Worm (Caenorhabditis elegans) whole organism, L1 larva: ENCODE results near the gene Y43F8C.23.

Experiments
- C16A3.4 ChIP-seq: fragments of 150-350 bp; optimal IDR thresholded peaks from 2 replicates; lab custom pipeline; 2014; ENCODE audit warnings: missing biosample characterization, missing genetic modification characterization
- C34B4.2 ChIP-seq: sonication (generic microtip); optimal IDR thresholded peaks from 2 replicates; lab custom pipeline; 2017; ENCODE audit warnings: mild to moderate bottlenecking, missing genetic modification characterization, missing compliant biosample characterization
- Y116A8C.19 ChIP-seq: sonication (generic microtip); optimal IDR thresholded peaks from 2 replicates; lab custom pipeline; 2016; ENCODE audit warnings: missing compliant biosample characterization, missing genetic modification characterization, borderline replicate concordance
- blmp-1 ChIP-seq: fragments of 150-350 bp; optimal IDR thresholded peaks from 2 replicates; lab custom pipeline; 2014; ENCODE audit warnings: missing biosample characterization, missing genetic modification characterization
- ceh-63 ChIP-seq: fragments of 200-800 bp; sonication (Bioruptor generic); optimal IDR thresholded peaks from 2 replicates; lab custom pipeline; 2018; ENCODE audit warnings: mild to moderate bottlenecking, missing genetic modification characterization, missing compliant biosample characterization
- ceh-82 ChIP-seq, 3 experiments: fragments of 150-350 bp in 1 of 3; sonication (generic microtip) in 2 of 3; optimal IDR thresholded peaks; 2 replicates each; lab custom pipeline; 2014 to 2017; ENCODE audit warnings: missing biosample characterization in 3 of 3, missing genetic modification characterization in 3 of 3
- ceh-88 ChIP-seq: fragments of 200-800 bp; sonication (Bioruptor generic); IDR thresholded peaks from 2 replicates; pipeline ENCODE4 v1.3.6; 2022; ENCODE audit warnings: missing genetic modification characterization, missing compliant biosample characterization
- ceh-90 ChIP-seq: sonication (generic microtip); optimal IDR thresholded peaks from 2 replicates; lab custom pipeline; 2016; ENCODE audit warnings: missing genetic modification characterization, missing compliant biosample characterization
- ces-1 ChIP-seq: fragments of 150-350 bp; optimal IDR thresholded peaks from 2 replicates; lab custom pipeline; 2014; ENCODE audit warnings: missing biosample characterization, missing genetic modification reagents, missing genetic modification characterization
- dsc-1 ChIP-seq: sonication (generic microtip); optimal IDR thresholded peaks from 2 replicates; lab custom pipeline; 2016; ENCODE audit warnings: mild to moderate bottlenecking, missing genetic modification characterization, missing compliant biosample characterization
- efl-1 ChIP-seq, 4 experiments: fragments of 150-350 bp; optimal IDR thresholded peaks in 3 of 4; peaks in 1 of 4; 1 replicate in 1 of 4; 2 replicates in 3 of 4; lab custom pipeline; 2014; ENCODE audit warnings: missing biosample characterization in 2 of 4, missing genetic modification characterization in 2 of 4, missing genetic modification reagents in 2 of 4
- efl-3 ChIP-seq: fragments of 200-800 bp; sonication (Bioruptor generic); optimal IDR thresholded peaks from 2 replicates; lab custom pipeline; 2018; ENCODE audit warnings: mild to moderate bottlenecking, missing genetic modification characterization, missing compliant biosample characterization
- egl-13 ChIP-seq: sonication (generic microtip); optimal IDR thresholded peaks from 2 replicates; lab custom pipeline; 2016; ENCODE audit warnings: missing genotype, missing genetic modification reagents, missing genetic modification characterization, missing compliant biosample characterization
- egl-27 ChIP-seq, 2 experiments: fragments of 150-350 bp in 1 of 2; sonication (generic microtip); optimal IDR thresholded peaks; 3 replicates each; lab custom pipeline; 2017 to 2018; ENCODE audit warnings: missing biosample characterization in 2 of 2, missing genetic modification characterization in 2 of 2, missing genetic modification reagents in 2 of 2
- elt-2 ChIP-seq: sonication (generic microtip); optimal IDR thresholded peaks from 2 replicates; lab custom pipeline; 2016; ENCODE audit warnings: missing genetic modification characterization, mild to moderate bottlenecking, inconsistent platforms, missing compliant biosample characterization, missing genetic modification reagents
- fkh-4 ChIP-seq: sonication (generic microtip); optimal IDR thresholded peaks from 2 replicates; lab custom pipeline; 2016; ENCODE audit warnings: missing compliant biosample characterization, missing genetic modification characterization, borderline replicate concordance
- fkh-8 ChIP-seq: sonication (generic microtip); optimal IDR thresholded peaks from 2 replicates; lab custom pipeline; 2016; ENCODE audit warnings: mild to moderate bottlenecking, missing genetic modification characterization, missing compliant biosample characterization
- grh-1 ChIP-seq: fragments of 200-800 bp; sonication (Bioruptor generic); IDR thresholded peaks from 2 replicates; pipeline ENCODE4 v1.3.6; 2022; ENCODE audit warnings: missing genetic modification reagents, missing genetic modification characterization, missing compliant biosample characterization
- irx-1 ChIP-seq: sonication (generic microtip); optimal IDR thresholded peaks from 2 replicates; lab custom pipeline; 2016; ENCODE audit warnings: missing genetic modification characterization, missing compliant biosample characterization
- lin-13 ChIP-seq: fragments of 150-350 bp; optimal IDR thresholded peaks from 2 replicates; lab custom pipeline; 2014; ENCODE audit warnings: missing biosample characterization, missing genetic modification reagents, missing genetic modification characterization
- lin-14 ChIP-seq: fragments of 200-800 bp; sonication (Bioruptor generic); optimal IDR thresholded peaks from 2 replicates; lab custom pipeline; 2018; ENCODE audit warnings: mild to moderate bottlenecking, missing genetic modification characterization, moderate library complexity, missing compliant biosample characterization
- lsy-2 ChIP-seq, 2 experiments: fragments of 150-350 bp; optimal IDR thresholded peaks; 2 replicates each; lab custom pipeline; 2014; ENCODE audit warnings: missing biosample characterization in 2 of 2, missing genetic modification characterization in 2 of 2
- mdl-1 ChIP-seq, 2 experiments: fragments of 150-350 bp; optimal IDR thresholded peaks; 2 replicates each; lab custom pipeline; 2014 to 2017; ENCODE audit warnings: missing biosample characterization in 2 of 2, missing genetic modification characterization in 2 of 2, inconsistent platforms in 1 of 2
- mef-2 ChIP-seq: fragments of 150-350 bp; optimal IDR thresholded peaks from 2 replicates; lab custom pipeline; 2014; ENCODE audit warnings: missing biosample characterization, missing genetic modification characterization
- nhr-12 ChIP-seq: sonication (generic microtip); optimal IDR thresholded peaks from 2 replicates; lab custom pipeline; 2017; ENCODE audit warnings: missing biosample characterization, missing genetic modification characterization
- nhr-19 ChIP-seq: fragments of 200-800 bp; sonication (Bioruptor generic); conservative IDR thresholded peaks from 2 replicates; pipeline ENCODE4 v1.3.6; 2022; ENCODE audit warnings: missing genetic modification characterization, missing compliant biosample characterization
- nhr-20 ChIP-seq: sonication (generic microtip); optimal IDR thresholded peaks from 2 replicates; lab custom pipeline; 2016; ENCODE audit warnings: mild to moderate bottlenecking, missing genetic modification characterization, missing compliant biosample characterization
- nhr-237 ChIP-seq: fragments of 150-350 bp; optimal IDR thresholded peaks from 2 replicates; lab custom pipeline; 2014; ENCODE audit warnings: missing biosample characterization, missing genetic modification characterization
- nhr-47 ChIP-seq: sonication (generic microtip); optimal IDR thresholded peaks from 2 replicates; lab custom pipeline; 2016; ENCODE audit warnings: mild to moderate bottlenecking, missing genetic modification characterization, moderate library complexity, missing compliant biosample characterization
- nhr-71 ChIP-seq: sonication (generic microtip); optimal IDR thresholded peaks from 2 replicates; lab custom pipeline; 2016; ENCODE audit warnings: mild to moderate bottlenecking, missing genetic modification characterization, moderate library complexity, missing compliant biosample characterization
- nhr-84 ChIP-seq: sonication (generic microtip); optimal IDR thresholded peaks from 2 replicates; lab custom pipeline; 2017; ENCODE audit warnings: missing biosample characterization, missing genetic modification characterization
- nhr-90 ChIP-seq: sonication (generic microtip); optimal IDR thresholded peaks from 2 replicates; lab custom pipeline; 2016; ENCODE audit warnings: mild to moderate bottlenecking, missing genetic modification characterization, missing compliant biosample characterization; ENCODE audit not compliant: poor library complexity
- pag-3 ChIP-seq: sonication (generic microtip); optimal IDR thresholded peaks from 2 replicates; lab custom pipeline; 2017; ENCODE audit warnings: missing genetic modification characterization, mild to moderate bottlenecking, missing compliant biosample characterization, antibody characterized with exemption, borderline replicate concordance; ENCODE audit not compliant: insufficient read depth
- pax-3 ChIP-seq: fragments of 200-800 bp; sonication (Bioruptor generic); optimal IDR thresholded peaks from 2 replicates; lab custom pipeline; 2018; ENCODE audit warnings: mild to moderate bottlenecking, missing genetic modification characterization, moderate library complexity, missing compliant biosample characterization
- pqm-1 ChIP-seq: sonication (generic microtip); optimal IDR thresholded peaks from 3 replicates; lab custom pipeline; 2017; ENCODE audit warnings: missing biosample characterization, missing genetic modification characterization
- skn-1 ChIP-seq: fragments of 150-350 bp; optimal IDR thresholded peaks from 2 replicates; lab custom pipeline; 2014; ENCODE audit warnings: missing biosample characterization, missing genetic modification characterization
- snu-23 ChIP-seq: sonication (generic microtip); optimal IDR thresholded peaks from 2 replicates; lab custom pipeline; 2016; ENCODE audit warnings: missing genetic modification characterization, missing compliant biosample characterization
- sox-4 ChIP-seq: sonication (generic microtip); optimal IDR thresholded peaks from 2 replicates; lab custom pipeline; 2016; ENCODE audit warnings: missing genetic modification characterization, missing compliant biosample characterization
- sptf-1 ChIP-seq: fragments of 150-350 bp; optimal IDR thresholded peaks from 2 replicates; lab custom pipeline; 2014; ENCODE audit warnings: missing biosample characterization, missing genetic modification characterization
- sup-37 ChIP-seq: fragments of 200-800 bp; sonication (Bioruptor generic); optimal IDR thresholded peaks from 2 replicates; lab custom pipeline; 2018; ENCODE audit warnings: mild to moderate bottlenecking, missing genetic modification characterization, missing compliant biosample characterization
- swsn-7 ChIP-seq: sonication (generic microtip); optimal IDR thresholded peaks from 2 replicates; lab custom pipeline; 2016; ENCODE audit warnings: missing genetic modification characterization, missing compliant biosample characterization
- tbx-2 ChIP-seq: sonication (generic microtip); optimal IDR thresholded peaks from 2 replicates; lab custom pipeline; 2016; ENCODE audit warnings: missing genetic modification characterization, missing compliant biosample characterization
- tlp-1 ChIP-seq: fragments of 150-350 bp; optimal IDR thresholded peaks from 2 replicates; lab custom pipeline; 2014; ENCODE audit warnings: missing biosample characterization, missing genetic modification characterization
- unc-62 ChIP-seq: fragments of 150-350 bp; optimal IDR thresholded peaks from 2 replicates; lab custom pipeline; 2014; ENCODE audit warnings: missing biosample characterization, missing genetic modification reagents, missing genetic modification characterization
- unc-86 ChIP-seq: sonication (generic microtip); optimal IDR thresholded peaks from 2 replicates; lab custom pipeline; 2016; ENCODE audit warnings: missing genetic modification characterization, missing compliant biosample characterization
- vab-15 ChIP-seq: sonication (generic microtip); optimal IDR thresholded peaks from 2 replicates; lab custom pipeline; 2017; ENCODE audit warnings: missing genotype, mild to moderate bottlenecking, missing genetic modification characterization, missing compliant biosample characterization
- ztf-11 ChIP-seq, 2 experiments: sonication (generic microtip); optimal IDR thresholded peaks; 2 replicates each; lab custom pipeline; 2016 to 2017; ENCODE audit warnings: missing genetic modification characterization in 2 of 2, missing biosample characterization in 1 of 2, missing compliant biosample characterization in 1 of 2

Gene Y43F8C.23

ce11 chrV:19669959-19670358, 41.6 kb downstream of the Y43F8C.23 start, which contains the start of gene Y43F8C.11:
TSS of gene Y43F8C.11 (plus strand) at chrV:19670259.
- TF ChIP-seq nhr-90 (tag; lab: Kevin White, UChicago), result no peak
- no peak for TF ChIP-seq grh-1 (GFP tag; lab: Robert Waterston, UW)
- no peak for TF ChIP-seq sox-4
- TF ChIP-seq pqm-1 (tag; lab: Kevin White, UChicago), result no peak
- no peak for TF ChIP-seq ceh-63 (GFP tag; lab: Kevin White, UChicago)
- TF ChIP-seq tlp-1 (tag; lab: Kevin White, UChicago), result no peak
- no peak for TF ChIP-seq fkh-4 (tag; lab: Kevin White, UChicago)
- no peak for TF ChIP-seq C16A3.4 (tag; lab: Kevin White, UChicago)
- TF ChIP-seq C34B4.2, result no peak
- TF ChIP-seq pag-3 (tag; lab: Kevin White, UChicago), result no peak
- TF ChIP-seq, all 84 proteins: peak for 0

ce11 chrV:19668213-19668612, 43.3 kb downstream of the Y43F8C.23 start:
- TF ChIP-seq egl-27 (tag; optimal IDR thresholded peaks at IDR 0.05; lab: Kevin White, UChicago), result no peak
- TF ChIP-seq nhr-84 (tag; lab: Kevin White, UChicago), result no peak
- TF ChIP-seq nhr-12 (tag; lab: Kevin White, UChicago), result no peak
- no peak for TF ChIP-seq ces-1 (GFP tag; lab: Kevin White, UChicago)
- TF ChIP-seq ceh-88 (GFP tag; lab: Robert Waterston, UW), result no peak
- peak; percentile 47 for TF ChIP-seq dsc-1 (tag; lab: Kevin White, UChicago)
- no peak for TF ChIP-seq ztf-11 (tag; optimal IDR thresholded peaks at IDR 0.05; lab: Kevin White, UChicago)
- TF ChIP-seq nhr-237 (tag; lab: Kevin White, UChicago), result no peak
- no peak for TF ChIP-seq egl-13
- TF ChIP-seq mef-2 (tag; lab: Kevin White, UChicago), result no peak
- peak; percentile 63 for TF ChIP-seq nhr-71
- peak; percentile 44 for TF ChIP-seq nhr-47 (tag; lab: Kevin White, UChicago)
- TF ChIP-seq grh-1 (GFP tag; lab: Robert Waterston, UW), result no peak
- TF ChIP-seq pax-3 (tag; lab: Kevin White, UChicago), result peak; percentile 5
- TF ChIP-seq efl-3, result no peak
- no peak for TF ChIP-seq Y116A8C.19 (tag; lab: Kevin White, UChicago)
- TF ChIP-seq fkh-8, result peak; percentile 91
- TF ChIP-seq, all 84 proteins: peak for 5

- TF ChIP-seq unc-86 (no peak), skn-1 (tag; lab: Kevin White, UChicago) (no peak), sptf-1 (no peak)
These were observed 43.8 kb downstream of the Y43F8C.23 start for ce11 chrV:19667716-19668115.

ce11 chrV:19666308-19666707, 45.2 kb downstream of the Y43F8C.23 start:
- TF ChIP-seq snu-23 (peak; percentile 36), nhr-19 (GFP tag; lab: Robert Waterston, UW) (0 out of 2 replicates have a peak, but pooled peaks have one; percentile 32), lin-13 (GFP tag; lab: Kevin White, UChicago) (no peak), swsn-7 (tag; lab: Kevin White, UChicago) (peak; percentile 15), ceh-82 (tag; optimal IDR thresholded peaks at IDR 0.05; lab: Kevin White, UChicago) (peak in 1 of 3 experiments; percentile 45), sup-37 (no peak), egl-27 (tag; optimal IDR thresholded peaks at IDR 0.05; lab: Kevin White, UChicago) (no peak), tbx-2 (tag; lab: Kevin White, UChicago) (peak; percentile 40), unc-62 (GFP tag; lab: Kevin White, UChicago) (no peak), vab-15 (tag; lab: Kevin White, UChicago) (peak; percentile 33), blmp-1 (tag; lab: Kevin White, UChicago) (peak; percentile 32), lin-14 (peak; percentile 82), lsy-2 (tag; optimal IDR thresholded peaks at IDR 0.05; lab: Kevin White, UChicago) (peak in 1 of 2 experiments; percentile 34), elt-2 (tag; lab: Kevin White, UChicago) (no peak), C16A3.4 (tag; lab: Kevin White, UChicago) (peak; percentile 11), mdl-1 (tag; optimal IDR thresholded peaks at IDR 0.05; lab: Kevin White, UChicago) (peak in 1 of 2 experiments; percentile 43), nhr-20 (tag; lab: Kevin White, UChicago) (peak; percentile 15), nhr-237 (tag; lab: Kevin White, UChicago) (peak; percentile 8), efl-1 (optimal IDR thresholded peaks at IDR 0.05; lab: Kevin White, UChicago) (peak in 1 of 2 experiments; percentile 6), efl-1 (GFP tag; optimal IDR thresholded peaks at IDR 0.05 in 1 of 2; lab: Kevin White, UChicago) (peak; percentile 17 to 58), nhr-90 (tag; lab: Kevin White, UChicago) (peak; percentile 48), irx-1 (tag; lab: Kevin White, UChicago) (peak; percentile 45), ceh-90 (tag; lab: Kevin White, UChicago) (no peak)
